Worm (Caenorhabditis elegans): ENCODE data around the gene ZK856.5.

Gene ZK856.5

ce11 chrV:10149728-10150127 lies 40.2 kb downstream of the ZK856.5 start, which contains the start of gene srsx-27:
TSS of gene srsx-27 (plus strand) at chrV:10150028.
- no peak for TF ChIP-seq ceh-6 (GFP tag; optimal IDR thresholded peaks at IDR 0.05)
- no peak for TF ChIP-seq unc-86 (tag; optimal IDR thresholded peaks at IDR 0.05)
- TF ChIP-seq sox-4 (tag; optimal IDR thresholded peaks at IDR 0.05), result no peak
- TF ChIP-seq unc-55 (GFP tag; optimal IDR thresholded peaks at IDR 0.05), result no peak
- no peak for TF ChIP-seq K02D7.2 (tag; optimal IDR thresholded peaks at IDR 0.05)
- TF ChIP-seq che-1 (tag; optimal IDR thresholded peaks at IDR 0.05), result no peak
- no peak for TF ChIP-seq C08G9.2 (tag; optimal IDR thresholded peaks at IDR 0.05)
- no peak for TF ChIP-seq pat-9 (tag; optimal IDR thresholded peaks at IDR 0.05)
- TF ChIP-seq eyg-1 (tag; optimal IDR thresholded peaks at IDR 0.05), result no peak
- TF ChIP-seq ahr-1 (tag; optimal IDR thresholded peaks at IDR 0.05), result no peak
- no peak for TF ChIP-seq sox-2 (GFP tag; IDR thresholded peaks at IDR 0.05)
- TF ChIP-seq ceh-34 (tag; optimal IDR thresholded peaks at IDR 0.05), result no peak

- TF ChIP-seq tbx-2 (tag; optimal IDR thresholded peaks at IDR 0.05) (no peak), pat-9 (tag; optimal IDR thresholded peaks at IDR 0.05) (no peak)
Observed at ce11 chrV:10148352-10148751, 41.6 kb downstream of the ZK856.5 start, which contains the start of gene srsx-26. TSS of gene srsx-26 (plus strand) at chrV:10148652.

ce11 chrV:10146787-10147186 lies 43.1 kb downstream of the ZK856.5 start:
- TF ChIP-seq rnt-1 (tag; optimal IDR thresholded peaks at IDR 0.05) (no peak), ceh-18 (tag; optimal IDR thresholded peaks at IDR 0.05) (peak; percentile 60)

- TF ChIP-seq ttx-3 (tag; optimal IDR thresholded peaks at IDR 0.05), result no peak
Observed at ce11 chrV:10145653-10146052, 44.3 kb downstream of the ZK856.5 start, which contains the start of gene C51E3.9. TSS of gene C51E3.9 (plus strand) at chrV:10145953.

All from whole organism, late embryonic.